Fruit fly (Drosophila melanogaster) whole organism, pupa: ENCODE data around the gene IntS9.
A peak's percentile ranks its signal among the peaks of the same experiment; 100 is the strongest.

Experiments used
- CG34367 ChIP-seq: fragments of 200-800 bp; sonication (Bioruptor generic); optimal IDR thresholded peaks from 2 replicates; lab custom pipeline; 2018; ENCODE audit warnings: missing biosample characterization, mild to moderate bottlenecking, missing genetic modification characterization
- CG4496 ChIP-seq: fragments of 200-800 bp; sonication (Bioruptor generic); IDR thresholded peaks from 3 replicates; pipeline ENCODE4 v1.3.6; 2022; ENCODE audit warnings: missing biosample characterization, missing genetic modification characterization
- EcR ChIP-seq: fragments of 200-800 bp; sonication (Bioruptor generic); optimal IDR thresholded peaks from 3 replicates; lab custom pipeline; 2019; ENCODE audit warnings: missing biosample characterization, missing genetic modification characterization, mild to moderate bottlenecking, moderate library complexity, missing genetic modification reagents
- Snoo ChIP-seq: fragments of 200-800 bp; sonication (Bioruptor generic); optimal IDR thresholded peaks from 3 replicates; lab custom pipeline; 2017; ENCODE audit warnings: missing biosample characterization, mild to moderate bottlenecking, missing genetic modification characterization, inconsistent platforms

dm6 chr3L:16153650-16154049 lies 48.2 kb upstream of the IntS9 start:
- no peak for TF ChIP-seq CG34367 (tag; lab: Kevin White, UChicago)
- peak; percentile 3 for TF ChIP-seq EcR
- TF ChIP-seq CG4496 (GFP tag; lab: Robert Waterston, UW), result 0 out of 3 replicates have a peak, but pooled peaks have one; percentile 8
- no peak for TF ChIP-seq Snoo (tag; lab: Kevin White, UChicago)
